Worm (Caenorhabditis elegans): ENCODE measurements around the gene slc-25A21.

The slc-25A21 gene

ce11 chrX:16150153-16150552 lies 39.5 kb upstream of the slc-25A21 start (continued):
- TF ChIP-seq fkh-3 (tag; optimal IDR thresholded peaks at IDR 0.05) (no peak), hlh-26 (GFP tag; conservative IDR thresholded peaks at IDR 0.05) (no peak), Y56A3A.18 (GFP tag; IDR thresholded peaks at IDR 0.05) (no peak), unc-62 (GFP tag; optimal IDR thresholded peaks at IDR 0.05) (no peak), F57A8.1 (GFP tag; optimal IDR thresholded peaks at IDR 0.05) (no peak), lag-1 (GFP tag; IDR thresholded peaks at IDR 0.05) (no peak), egl-44 (GFP tag; IDR thresholded peaks at IDR 0.05) (no peak), sea-2 (GFP tag; IDR thresholded peaks at IDR 0.05) (no peak), attf-3 (GFP tag; conservative IDR thresholded peaks at IDR 0.05) (no peak), Y67H2A.10 (GFP tag; conservative IDR thresholded peaks at IDR 0.05) (no peak), nhr-179 (tag; optimal IDR thresholded peaks at IDR 0.05) (no peak), dpff-1 (tag; optimal IDR thresholded peaks at IDR 0.05) (no peak), nfya-2 (GFP tag; IDR thresholded peaks at IDR 0.05) (no peak), hsf-1 (GFP tag; IDR thresholded peaks at IDR 0.05) (0 out of 2 replicates have a peak, but pooled peaks have one; percentile 42), madf-6 (GFP tag; IDR thresholded peaks at IDR 0.05) (no peak), T26A5.8 (tag; optimal IDR thresholded peaks at IDR 0.05) (no peak), aptf-2 (GFP tag; conservative IDR thresholded peaks at IDR 0.05) (no peak), sptf-2 (GFP tag; optimal IDR thresholded peaks at IDR 0.05) (no peak), mel-28 (tag; optimal IDR thresholded peaks at IDR 0.05; ENCODE audit: borderline replicate concordance) (no peak), zim-3 (tag; optimal IDR thresholded peaks at IDR 0.05) (no peak), cebp-2 (GFP tag; IDR thresholded peaks at IDR 0.05) (no peak), F49E8.2 (tag; optimal IDR thresholded peaks at IDR 0.05; ENCODE audit: insufficient read depth) (no peak), hmg-1.2 (GFP tag; IDR thresholded peaks at IDR 0.05) (peak; percentile 83), lsl-1 (GFP tag; optimal IDR thresholded peaks at IDR 0.05) (no peak), F33H1.4 (GFP tag; IDR thresholded peaks at IDR 0.05) (no peak), lin-35 (GFP tag; optimal IDR thresholded peaks at IDR 0.05) (no peak), atf-7 (tag; optimal IDR thresholded peaks at IDR 0.05) (no peak), somi-1 (GFP tag; optimal IDR thresholded peaks at IDR 0.05) (no peak), dpl-1 (GFP tag; optimal IDR thresholded peaks at IDR 0.05) (no peak), sdz-38 (tag; optimal IDR thresholded peaks at IDR 0.05) (no peak), him-1 (tag; optimal IDR thresholded peaks at IDR 0.05) (no peak), let-526 (GFP tag; IDR thresholded peaks at IDR 0.05) (no peak), madf-3 (GFP tag; IDR thresholded peaks at IDR 0.05) (no peak), lin-40 (tag; optimal IDR thresholded peaks at IDR 0.05) (no peak), chd-7 (tag; optimal IDR thresholded peaks at IDR 0.05) (no peak)

ce11 chrX:16151302-16151701 lies 38.4 kb upstream of the slc-25A21 start:
- TF ChIP-seq let-607 (tag; optimal IDR thresholded peaks at IDR 0.05) (no peak), bed-2 (GFP tag; IDR thresholded peaks at IDR 0.05) (no peak), lin-54 (GFP tag; optimal IDR thresholded peaks at IDR 0.05) (no peak), aptf-2 (GFP tag; conservative IDR thresholded peaks at IDR 0.05) (no peak), F10E7.11 (tag; optimal IDR thresholded peaks at IDR 0.05) (no peak), hsf-1 (GFP tag; IDR thresholded peaks at IDR 0.05) (no peak), F39B2.1 (GFP tag; IDR thresholded peaks at IDR 0.05) (no peak), attf-6 (GFP tag; IDR thresholded peaks at IDR 0.05) (no peak), egl-18 (GFP tag; IDR thresholded peaks at IDR 0.05) (no peak)
